In the genomic region with DNA sequence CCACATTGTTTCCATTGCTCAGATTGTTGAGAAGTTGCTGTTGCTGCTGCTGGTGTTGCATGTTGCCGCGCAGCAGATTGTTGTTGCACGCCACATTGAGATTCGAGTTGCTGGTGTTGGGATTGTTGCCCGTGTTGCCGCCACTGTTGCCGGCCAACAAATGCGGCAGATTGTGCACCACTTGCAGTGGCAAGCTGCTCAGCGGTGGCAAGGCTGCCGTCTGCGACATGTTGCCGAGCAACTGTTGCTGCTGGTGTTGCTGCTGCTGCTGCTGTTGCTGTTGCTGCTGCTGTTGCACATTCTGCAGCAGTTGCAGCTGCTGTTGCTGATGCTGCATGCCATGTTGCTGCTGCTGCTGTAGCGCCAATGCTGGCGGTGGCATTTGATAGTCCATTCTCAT, we compare ENCODE assay signal across 4 fruit fly cellular contexts.
TF ChIP-seq lines count a peak whose summit lies in the region.

No protein-coding gene starts in this region.

- no peak for TF ChIP-seq CTCF in whole organism, embryonic (GFP tag; optimal IDR thresholded peaks at IDR 0.05; lab: Kevin White, UChicago)

TF ChIP-seq in whole organism, embryonic, 481 proteins besides CTCF, POLR2A, EP300 and RAD21:
- TF ChIP-seq E2f2 (GFP tag; IDR thresholded peaks at IDR 0.05; lab: Robert Waterston, UW), result no peak
- no peak for TF ChIP-seq HHEX (GFP tag; optimal IDR thresholded peaks at IDR 0.05; lab: Kevin White, UChicago)
- no peak for TF ChIP-seq slou (GFP tag; optimal IDR thresholded peaks at IDR 0.05; lab: Kevin White, UChicago)
- peak; percentile 31 for TF ChIP-seq Med (GFP tag; lab: Kevin White, UChicago)
- no peak for TF ChIP-seq Gsc (GFP tag; IDR thresholded peaks at IDR 0.05; lab: Robert Waterston, UW)
- peak; percentile 74 for TF ChIP-seq CG11504 (tag; optimal IDR thresholded peaks at IDR 0.05; lab: Kevin White, UChicago)
- no peak for TF ChIP-seq ranshi (GFP tag; IDR thresholded peaks at IDR 0.05; lab: Robert Waterston, UW)
- no peak for TF ChIP-seq CG11695 (GFP tag; IDR thresholded peaks at IDR 0.05; lab: Robert Waterston, UW)
- no peak for TF ChIP-seq CG8944 (GFP tag; optimal IDR thresholded peaks at IDR 0.05; lab: Kevin White, UChicago)
- no peak for TF ChIP-seq bbx (GFP tag; IDR thresholded peaks at IDR 0.05; lab: Robert Waterston, UW; ENCODE audit: partially characterized antibody)

TF ChIP-seq in whole organism, prepupa, 60 proteins besides CTCF, POLR2A, EP300 and RAD21:
- TF ChIP-seq CG11294 (GFP tag; IDR thresholded peaks at IDR 0.05; lab: Robert Waterston, UW) (no peak), CG8119 (GFP tag; IDR thresholded peaks at IDR 0.05; lab: Robert Waterston, UW) (0 out of 3 replicates have a peak, but pooled peaks have one; percentile 13), CG6163 (GFP tag; IDR thresholded peaks at IDR 0.05; lab: Robert Waterston, UW) (0 out of 3 replicates have a peak, but pooled peaks have one; percentile 24), fd85E (GFP tag; optimal IDR thresholded peaks at IDR 0.05; lab: Kevin White, UChicago) (no peak), dsx (GFP tag; optimal IDR thresholded peaks at IDR 0.05; lab: Kevin White, UChicago; ENCODE audit: poor library complexity, severe bottlenecking) (no peak), CG3919 (GFP tag; optimal IDR thresholded peaks at IDR 0.05; lab: Kevin White, UChicago) (peak; percentile 50)

TF ChIP-seq in whole organism, pupa, 21 proteins besides CTCF, POLR2A, EP300 and RAD21:
- TF ChIP-seq CG4496 (GFP tag; IDR thresholded peaks at IDR 0.05; lab: Robert Waterston, UW), result no peak
- TF ChIP-seq CG13204 (GFP tag; optimal IDR thresholded peaks at IDR 0.05; lab: Kevin White, UChicago), result peak; percentile 4
- TF ChIP-seq fd96Ca (GFP tag; IDR thresholded peaks at IDR 0.05; lab: Robert Waterston, UW), result no peak
- no peak for TF ChIP-seq CG8301 (tag; optimal IDR thresholded peaks at IDR 0.05; lab: Kevin White, UChicago)
- TF ChIP-seq EcR (GFP tag; optimal IDR thresholded peaks at IDR 0.05; lab: Kevin White, UChicago), result no peak
- TF ChIP-seq CG34367 (tag; optimal IDR thresholded peaks at IDR 0.05; lab: Kevin White, UChicago), result no peak

TF ChIP-seq in whole organism, wandering third instar larva, 38 proteins besides CTCF, POLR2A, EP300 and RAD21:
- TF ChIP-seq Dif (GFP tag; optimal IDR thresholded peaks at IDR 0.05; lab: Kevin White, UChicago; ENCODE audit: partially characterized antibody) (no peak), Dfd (GFP tag; optimal IDR thresholded peaks at IDR 0.05; lab: Kevin White, UChicago) (peak; percentile 77), rgr (GFP tag; optimal IDR thresholded peaks at IDR 0.05; lab: Kevin White, UChicago) (no peak), h (GFP tag; optimal IDR thresholded peaks at IDR 0.05; lab: Kevin White, UChicago) (no peak), N (GFP tag; optimal IDR thresholded peaks at IDR 0.05; lab: Kevin White, UChicago) (no peak), dl (GFP tag; optimal IDR thresholded peaks at IDR 0.05; lab: Kevin White, UChicago; ENCODE audit: insufficient read depth in 1 of 2, partially characterized antibody in 2 of 2) (no peak), CG9705 (GFP tag; optimal IDR thresholded peaks at IDR 0.05; lab: Kevin White, UChicago) (no peak)
